Worm (Caenorhabditis elegans): ENCODE measurements around the gene acr-9.

Gene acr-9

ce11 chrX:13655769-13656168 lies 9.1 kb upstream of the acr-9 start (continued):
- TF ChIP-seq nhr-102 (tag; optimal IDR thresholded peaks at IDR 0.05) (no peak), pha-4 (GFP tag; IDR thresholded peaks at IDR 0.05) (no peak), pha-4 (tag; optimal IDR thresholded peaks at IDR 0.05) (no peak), pqm-1 (tag; optimal IDR thresholded peaks at IDR 0.05) (no peak), tag-97 (GFP tag; IDR thresholded peaks at IDR 0.05) (no peak), F49E8.2 (tag; optimal IDR thresholded peaks at IDR 0.05; ENCODE audit: borderline replicate concordance) (no peak), nhr-28 (tag; optimal IDR thresholded peaks at IDR 0.05) (no peak), ztf-11 (tag; optimal IDR thresholded peaks at IDR 0.05) (no peak), saeg-2 (GFP tag; IDR thresholded peaks at IDR 0.05) (no peak), ceh-82 (tag; optimal IDR thresholded peaks at IDR 0.05) (no peak), set-16 (GFP tag; IDR thresholded peaks at IDR 0.05) (no peak), lin-38 (GFP tag; IDR thresholded peaks at IDR 0.05) (peak; percentile 61), F26F4.8 (GFP tag; conservative IDR thresholded peaks at IDR 0.05) (0 out of 2 replicates have a peak, but pooled peaks have one; percentile 38), ZK546.5 (tag; optimal IDR thresholded peaks at IDR 0.05) (no peak), Y5F2A.4 (GFP tag; optimal IDR thresholded peaks at IDR 0.05) (no peak), arid-1 (GFP tag; conservative IDR thresholded peaks at IDR 0.05) (peak; percentile 51; the same call in 1 of the 2 replicates), daf-12 (tag; optimal IDR thresholded peaks at IDR 0.05) (no peak), nhr-6 (tag; optimal IDR thresholded peaks at IDR 0.05) (no peak), lsy-2 (tag; optimal IDR thresholded peaks at IDR 0.05) (no peak), dmd-6 (GFP tag; IDR thresholded peaks at IDR 0.05) (peak; percentile 34; the same call in 1 of the 2 replicates), ceh-44 (GFP tag; IDR thresholded peaks at IDR 0.05) (no peak), lin-15B (tag; optimal IDR thresholded peaks at IDR 0.05) (no peak), lin-39 (tag; optimal IDR thresholded peaks at IDR 0.05) (no peak), nhr-77 (tag; optimal IDR thresholded peaks at IDR 0.05) (no peak), snpc-1.2 (GFP tag; IDR thresholded peaks at IDR 0.05) (no peak), F10B5.3 (tag; optimal IDR thresholded peaks at IDR 0.05) (no peak), nhr-237 (tag; optimal IDR thresholded peaks at IDR 0.05) (no peak), rbr-2 (tag; optimal IDR thresholded peaks at IDR 0.05) (no peak), dmd-8 (GFP tag; IDR thresholded peaks at IDR 0.05) (no peak), tra-1 (GFP tag; IDR thresholded peaks at IDR 0.05) (no peak), lim-7 (GFP tag; IDR thresholded peaks at IDR 0.05) (no peak), mep-1 (tag; optimal IDR thresholded peaks at IDR 0.05) (no peak), ama-1 (optimal IDR thresholded peaks at IDR 0.05) (no peak), egl-43 (GFP tag; IDR thresholded peaks at IDR 0.05) (no peak), daf-16 (GFP tag; optimal IDR thresholded peaks at IDR 0.05) (peak in 1 of 2 experiments; percentile 10), daf-16 (tag; optimal IDR thresholded peaks at IDR 0.05) (no peak), fos-1 (tag; optimal IDR thresholded peaks at IDR 0.05) (no peak), nhr-10 (tag; optimal IDR thresholded peaks at IDR 0.05) (no peak), hif-1 (tag; optimal IDR thresholded peaks at IDR 0.05) (no peak), hmg-1.1 (GFP tag; IDR thresholded peaks at IDR 0.05) (peak; percentile 14; the same call in 1 of the 2 replicates), nhr-111 (GFP tag; optimal IDR thresholded peaks at IDR 0.05) (no peak), Y48G9A.11 (GFP tag; IDR thresholded peaks at IDR 0.05) (peak; percentile 52; the same call in 1 of the 2 replicates), zfp-2 (tag; optimal IDR thresholded peaks at IDR 0.05) (no peak), mxl-3 (GFP tag; optimal IDR thresholded peaks at IDR 0.05) (no peak), lin-29 (GFP tag; IDR thresholded peaks at IDR 0.05) (no peak), attf-4 (tag; optimal IDR thresholded peaks at IDR 0.05) (no peak), nhr-42 (GFP tag; IDR thresholded peaks at IDR 0.05) (no peak), F37D6.2 (tag; optimal IDR thresholded peaks at IDR 0.05) (no peak), ctbp-1 (GFP tag; IDR thresholded peaks at IDR 0.05) (no peak), skn-1 (tag; optimal IDR thresholded peaks at IDR 0.05) (no peak), aly-2 (tag; optimal IDR thresholded peaks at IDR 0.05) (no peak), ceh-62 (tag; optimal IDR thresholded peaks at IDR 0.05) (no peak)

Measured in whole organism, L4 larva.